Fruit fly (Drosophila melanogaster) whole organism, embryonic: ENCODE data around the gene CG6766.

ENCODE experiments used
- Abd-B ChIP-seq: fragments of 200-800 bp; sonication (Bioruptor generic); optimal IDR thresholded peaks from 2 replicates; lab custom pipeline; 2018; ENCODE audit warnings: missing biosample characterization, mild to moderate bottlenecking, missing genetic modification characterization, moderate library complexity
- Adf1 ChIP-seq: fragments of 200-800 bp; sonication (Bioruptor generic); IDR thresholded peaks from 2 replicates; pipeline ENCODE4 v1.3.6; 2022; ENCODE audit warnings: missing biosample characterization, missing genetic modification characterization
- Aef1 ChIP-seq: fragments of 200-800 bp; sonication (Bioruptor generic); IDR thresholded peaks from 3 replicates; pipeline ENCODE4 v1.3.6; 2022; ENCODE audit warnings: missing biosample characterization, missing genetic modification characterization
- Blimp-1 ChIP-seq: fragments of 200-800 bp; sonication (Bioruptor generic); optimal IDR thresholded peaks from 3 replicates; lab custom pipeline; 2018; ENCODE audit warnings: missing biosample characterization, missing genetic modification characterization, mild to moderate bottlenecking, moderate library complexity, missing genetic modification reagents
- CG10147 ChIP-seq: fragments of 200-800 bp; sonication (Bioruptor generic); optimal IDR thresholded peaks from 2 replicates; lab custom pipeline; 2019; ENCODE audit warnings: missing biosample characterization, mild to moderate bottlenecking, missing genetic modification characterization, moderate library complexity
- CG10321 ChIP-seq: fragments of 200-800 bp; sonication (Bioruptor generic); IDR thresholded peaks from 2 replicates; pipeline ENCODE4 v1.3.6; 2022; ENCODE audit warnings: missing biosample characterization, missing genetic modification characterization
- CG12071 ChIP-seq: fragments of 200-800 bp; sonication (Bioruptor generic); optimal IDR thresholded peaks from 3 replicates; lab custom pipeline; 2018; ENCODE audit warnings: missing biosample characterization, mild to moderate bottlenecking, missing genetic modification characterization
- CG1602 ChIP-seq: fragments of 200-800 bp; sonication (Bioruptor generic); optimal IDR thresholded peaks from 3 replicates; lab custom pipeline; 2016; ENCODE audit warnings: missing biosample characterization, missing genetic modification characterization
- CG1603 ChIP-seq: fragments of 200-800 bp; sonication (Bioruptor generic); optimal IDR thresholded peaks from 2 replicates; lab custom pipeline; 2019; ENCODE audit warnings: missing biosample characterization, mild to moderate bottlenecking, missing genetic modification characterization, moderate library complexity
- CG16813 ChIP-seq: fragments of 200-800 bp; sonication (Bioruptor generic); IDR thresholded peaks from 3 replicates; pipeline ENCODE4 v1.3.6; 2022; ENCODE audit warnings: missing biosample characterization, missing genetic modification characterization; ENCODE audit not compliant: partially characterized antibody
- CG17186 ChIP-seq: fragments of 200-800 bp; sonication (Bioruptor generic); optimal IDR thresholded peaks from 3 replicates; lab custom pipeline; 2017; ENCODE audit warnings: missing biosample characterization, missing genetic modification reagents, missing genetic modification characterization
- CG17361 ChIP-seq: fragments of 200-800 bp; sonication (Bioruptor generic); IDR thresholded peaks from 3 replicates; pipeline ENCODE4 v1.3.6; 2022; ENCODE audit warnings: missing biosample characterization, missing genetic modification characterization
- CG1832 ChIP-seq: fragments of 200-800 bp; sonication (Bioruptor generic); optimal IDR thresholded peaks from 2 replicates; lab custom pipeline; 2017; ENCODE audit warnings: missing biosample characterization, mild to moderate bottlenecking, missing genetic modification characterization, inconsistent platforms
- CG2129 ChIP-seq: fragments of 200-800 bp; sonication (Bioruptor generic); IDR thresholded peaks from 2 replicates; pipeline ENCODE4 v1.3.6; 2022; ENCODE audit warnings: missing biosample characterization, missing genetic modification characterization; ENCODE audit not compliant: partially characterized antibody
- CG3281 ChIP-seq: fragments of 200-800 bp; sonication (Bioruptor generic); optimal IDR thresholded peaks from 3 replicates; lab custom pipeline; 2017; ENCODE audit warnings: missing biosample characterization, mild to moderate bottlenecking, missing genetic modification characterization
- CG42726 ChIP-seq: fragments of 200-800 bp; sonication (Bioruptor generic); IDR thresholded peaks from 2 replicates; pipeline ENCODE4 v1.3.6; 2022; ENCODE audit warnings: missing biosample characterization, missing genetic modification characterization; ENCODE audit not compliant: partially characterized antibody
- CG4360 ChIP-seq: fragments of 200-800 bp; sonication (Bioruptor generic); IDR thresholded peaks from 2 replicates; pipeline ENCODE4 v1.3.6; 2022; ENCODE audit warnings: missing biosample characterization, missing genetic modification characterization
- CG8359 ChIP-seq: fragments of 200-800 bp; sonication (Bioruptor generic); optimal IDR thresholded peaks from 2 replicates; lab custom pipeline; 2017; ENCODE audit warnings: missing biosample characterization, mild to moderate bottlenecking, missing genetic modification characterization, borderline replicate concordance
- CG9876 ChIP-seq: fragments of 200-800 bp; sonication (Bioruptor generic); optimal IDR thresholded peaks from 2 replicates; lab custom pipeline; 2016; ENCODE audit warnings: missing biosample characterization, missing genetic modification characterization
- CHES-1-like ChIP-seq: fragments of 200-800 bp; sonication (Bioruptor generic); optimal IDR thresholded peaks from 2 replicates; lab custom pipeline; 2016; ENCODE audit warnings: missing biosample characterization, missing genetic modification characterization
- Dp ChIP-seq: fragments of 200-800 bp; sonication (Bioruptor generic); optimal IDR thresholded peaks from 2 replicates; lab custom pipeline; 2018; ENCODE audit warnings: missing biosample characterization, mild to moderate bottlenecking, missing genetic modification characterization, moderate library complexity
- HHEX ChIP-seq: fragments of 200-800 bp; sonication (Bioruptor generic); optimal IDR thresholded peaks from 3 replicates; lab custom pipeline; 2017; ENCODE audit warnings: missing biosample characterization, mild to moderate bottlenecking, missing genetic modification characterization, missing genetic modification reagents
- HmgZ ChIP-seq: fragments of 200-800 bp; sonication (Bioruptor generic); optimal IDR thresholded peaks from 2 replicates; lab custom pipeline; 2018; ENCODE audit warnings: missing biosample characterization, mild to moderate bottlenecking, missing genetic modification characterization
- Hr78 ChIP-seq, 2 experiments: fragments of 200-800 bp in 1 of 2; fragments of >200 bp in 1 of 2; sonication (Bioruptor generic) in 1 of 2; optimal IDR thresholded peaks; 2 replicates each; lab custom pipeline; 2017 to 2019; ENCODE audit warnings: missing biosample characterization in 2 of 2, missing genetic modification characterization in 2 of 2, mild to moderate bottlenecking in 1 of 2, moderate library complexity in 1 of 2
- Kr ChIP-seq: fragments of 200-800 bp; sonication (Bioruptor generic); optimal IDR thresholded peaks from 2 replicates; lab custom pipeline; 2017; ENCODE audit warnings: missing biosample characterization, mild to moderate bottlenecking, missing genetic modification characterization
- Med ChIP-seq: fragments of 200-800 bp; sonication (Bioruptor generic); peaks from one replicate; lab custom pipeline; 2016; ENCODE audit warnings: missing biosample characterization, missing genetic modification characterization, mild to moderate bottlenecking, inconsistent platforms, moderate library complexity
- Mrtf ChIP-seq: fragments of 200-800 bp; sonication (Bioruptor generic); IDR thresholded peaks from 3 replicates; pipeline ENCODE4 v1.3.6; 2022; ENCODE audit warnings: missing biosample characterization, missing genetic modification characterization
- Myb ChIP-seq: fragments of 200-800 bp; sonication (Bioruptor generic); optimal IDR thresholded peaks from 2 replicates; lab custom pipeline; 2016; ENCODE audit warnings: missing biosample characterization, missing genetic modification characterization
- NfI ChIP-seq: fragments of 200-800 bp; sonication (Bioruptor generic); optimal IDR thresholded peaks from 3 replicates; lab custom pipeline; 2018; ENCODE audit warnings: missing biosample characterization, mild to moderate bottlenecking, missing genetic modification characterization, moderate library complexity
- Pdp1 ChIP-seq, 2 experiments: fragments of 200-800 bp; sonication (Bioruptor generic); optimal IDR thresholded peaks; 3 replicates each; lab custom pipeline; 2016; ENCODE audit warnings: missing biosample characterization in 2 of 2, missing genetic modification characterization in 2 of 2, mild to moderate bottlenecking in 1 of 2, moderate library complexity in 1 of 2
- Scr ChIP-seq: fragments of 200-800 bp; sonication (Bioruptor generic); IDR thresholded peaks from 2 replicates; pipeline ENCODE4 v1.3.6; 2022; ENCODE audit warnings: missing biosample characterization, missing genetic modification characterization; ENCODE audit not compliant: partially characterized antibody
- bsh ChIP-seq, 2 experiments: fragments of 200-800 bp; sonication (Bioruptor generic); optimal IDR thresholded peaks; 2 replicates each; lab custom pipeline; 2017 to 2018; ENCODE audit warnings: mild to moderate bottlenecking in 2 of 2, missing biosample characterization in 2 of 2, missing genetic modification characterization in 2 of 2, moderate library complexity in 1 of 2
- da ChIP-seq: fragments of 200-800 bp; sonication (Bioruptor generic); optimal IDR thresholded peaks from 2 replicates; lab custom pipeline; 2016; ENCODE audit warnings: missing biosample characterization, missing genetic modification characterization
- ewg ChIP-seq: fragments of 200-800 bp; sonication (Bioruptor generic); optimal IDR thresholded peaks from 3 replicates; lab custom pipeline; 2017; ENCODE audit warnings: mild to moderate bottlenecking, missing biosample characterization, missing genetic modification reagents, missing genetic modification characterization
- eyg ChIP-seq: fragments of 200-800 bp; sonication (Bioruptor generic); optimal IDR thresholded peaks from 3 replicates; lab custom pipeline; 2016; ENCODE audit warnings: missing biosample characterization, missing genetic modification characterization
- fd64A ChIP-seq: fragments of 200-800 bp; sonication (Bioruptor generic); optimal IDR thresholded peaks from 3 replicates; lab custom pipeline; 2018; ENCODE audit warnings: missing biosample characterization, mild to moderate bottlenecking, missing genetic modification characterization
- gsb-n ChIP-seq: fragments of 200-800 bp; sonication (Bioruptor generic); optimal IDR thresholded peaks from 3 replicates; lab custom pipeline; 2018; ENCODE audit warnings: missing biosample characterization, mild to moderate bottlenecking, missing genetic modification characterization
- hb ChIP-seq: fragments of 200-800 bp; sonication (Bioruptor generic); IDR thresholded peaks from 3 replicates; pipeline ENCODE4 v1.3.6; 2022; ENCODE audit warnings: missing biosample characterization, missing genetic modification characterization; ENCODE audit not compliant: partially characterized antibody
- lbe ChIP-seq: fragments of 200-800 bp; sonication (Bioruptor generic); optimal IDR thresholded peaks from 2 replicates; lab custom pipeline; 2016; ENCODE audit warnings: missing biosample characterization, mild to moderate bottlenecking, missing genetic modification characterization
- peb ChIP-seq: fragments of 200-800 bp; sonication (Bioruptor generic); IDR thresholded peaks from 2 replicates; pipeline ENCODE4 v1.3.6; 2022; ENCODE audit warnings: missing biosample characterization, missing genetic modification characterization
- pum ChIP-seq: fragments of 200-800 bp; sonication (Bioruptor generic); optimal IDR thresholded peaks from 2 replicates; lab custom pipeline; 2016; ENCODE audit warnings: missing biosample characterization, missing genetic modification characterization
- sd ChIP-seq: fragments of 200-800 bp; sonication (Bioruptor generic); optimal IDR thresholded peaks from 3 replicates; lab custom pipeline; 2018; ENCODE audit warnings: missing biosample characterization, mild to moderate bottlenecking, missing genetic modification characterization, moderate library complexity
- sens-2 ChIP-seq: fragments of 200-800 bp; sonication (Bioruptor generic); IDR thresholded peaks from 2 replicates; pipeline ENCODE4 v1.3.6; 2022; ENCODE audit warnings: missing biosample characterization, missing genetic modification characterization
- vfl ChIP-seq: fragments of 200-800 bp; sonication (Bioruptor generic); optimal IDR thresholded peaks from 2 replicates; lab custom pipeline; 2016; ENCODE audit warnings: missing biosample characterization, missing genetic modification characterization
- wdn ChIP-seq: fragments of 200-800 bp; sonication (Bioruptor generic); IDR thresholded peaks from 2 replicates; pipeline ENCODE4 v1.3.6; 2022; ENCODE audit warnings: missing biosample characterization, missing genetic modification characterization
- zen ChIP-seq: fragments of 200-800 bp; sonication (Bioruptor generic); optimal IDR thresholded peaks from 3 replicates; lab custom pipeline; 2018; ENCODE audit warnings: missing biosample characterization, mild to moderate bottlenecking, missing genetic modification characterization, moderate library complexity
- zen2 ChIP-seq: fragments of 200-800 bp; sonication (Bioruptor generic); IDR thresholded peaks from 3 replicates; pipeline ENCODE4 v1.3.6; 2022; ENCODE audit warnings: missing biosample characterization, missing genetic modification characterization; ENCODE audit not compliant: partially characterized antibody

CG6766 gene

dm6 chr2L:12005436-12006396 is 34.8 kb downstream of the CG6766 start (continued):
- TF ChIP-seq CG10321 (no peak), Adf1 (no peak), Kr (GFP tag; lab: Kevin White, UChicago) (no peak), Aef1 (GFP tag; lab: Robert Waterston, UW) (no peak), CG4360 (no peak), sd (tag; lab: Kevin White, UChicago) (peak; percentile 93), CG12071 (GFP tag; lab: Kevin White, UChicago) (no peak), Pdp1 (GFP tag; optimal IDR thresholded peaks at IDR 0.05; lab: Kevin White, UChicago) (peak in 1 of 2 experiments; percentile 20), sens-2 (no peak), CG1603 (no peak), CG17186 (GFP tag; lab: Kevin White, UChicago) (no peak), fd64A (no peak), da (GFP tag; lab: Kevin White, UChicago) (no peak), vfl (GFP tag; lab: Kevin White, UChicago) (no peak), CG2129 (GFP tag; lab: Robert Waterston, UW) (no peak), CG42726 (GFP tag; lab: Robert Waterston, UW) (no peak), Med (GFP tag; lab: Kevin White, UChicago) (peak; percentile 84), Scr (no peak), eyg (GFP tag; lab: Kevin White, UChicago) (no peak), CG9876 (no peak), CG10147 (GFP tag; lab: Kevin White, UChicago) (no peak), zen2 (GFP tag; lab: Robert Waterston, UW) (no peak), Hr78 (GFP tag; optimal IDR thresholded peaks at IDR 0.05; lab: Kevin White, UChicago) (peak in 1 of 2 experiments; percentile 99), ewg (GFP tag; lab: Kevin White, UChicago) (no peak), Blimp-1 (GFP tag; lab: Kevin White, UChicago) (peak; percentile 73), pum (GFP tag; lab: Kevin White, UChicago) (no peak), CG17361 (GFP tag; lab: Robert Waterston, UW) (no peak), zen (no peak), CG16813 (GFP tag; lab: Robert Waterston, UW) (no peak), hb (GFP tag; lab: Robert Waterston, UW) (no peak), CHES-1-like (GFP tag; lab: Kevin White, UChicago) (no peak), NfI (GFP tag; lab: Kevin White, UChicago) (peak; percentile 87), Myb (GFP tag; lab: Kevin White, UChicago) (no peak), Mrtf (GFP tag; lab: Robert Waterston, UW) (no peak), bsh (GFP tag; optimal IDR thresholded peaks at IDR 0.05; lab: Kevin White, UChicago) (no peak), gsb-n (peak; percentile 82), CG1832 (peak; percentile 15), lbe (GFP tag; lab: Kevin White, UChicago) (no peak), CG1602 (GFP tag; lab: Kevin White, UChicago) (no peak), Dp (GFP tag; lab: Kevin White, UChicago) (peak; percentile 13), wdn (GFP tag; lab: Robert Waterston, UW) (no peak), HmgZ (tag; lab: Kevin White, UChicago) (peak; percentile 51), peb (GFP tag; lab: Robert Waterston, UW) (no peak), CG8359 (GFP tag; lab: Kevin White, UChicago) (peak; percentile 30), CG3281 (no peak), Abd-B (GFP tag; lab: Kevin White, UChicago) (peak; percentile 81), HHEX (GFP tag; lab: Kevin White, UChicago) (no peak)
